Fruit fly (Drosophila melanogaster) whole organism, pupa: Measurements from ENCODE around the gene Zip71B.

ENCODE experiments used
- CG10348 ChIP-seq: fragments of 200-800 bp; sonication (Bioruptor generic); IDR thresholded peaks from 2 replicates; pipeline ENCODE4 v1.3.6; 2022; ENCODE audit warnings: missing biosample characterization, missing genetic modification characterization
- CG12605 ChIP-seq: fragments of 200-800 bp; sonication (Bioruptor generic); IDR thresholded peaks from 2 replicates; pipeline ENCODE4 v1.3.6; 2022; ENCODE audit warnings: missing biosample characterization, missing genetic modification characterization
- CG13204 ChIP-seq: fragments of 200-800 bp; sonication (Bioruptor generic); optimal IDR thresholded peaks from 2 replicates; lab custom pipeline; 2018; ENCODE audit warnings: missing biosample characterization, mild to moderate bottlenecking, missing genetic modification characterization, moderate library complexity
- CG14655 ChIP-seq: fragments of 200-800 bp; sonication (Bioruptor generic); optimal IDR thresholded peaks from 3 replicates; lab custom pipeline; 2017; ENCODE audit warnings: mild to moderate bottlenecking, missing biosample characterization, missing genetic modification reagents, missing genetic modification characterization
- CG15710 ChIP-seq: fragments of 200-800 bp; sonication (Bioruptor generic); optimal IDR thresholded peaks from 2 replicates; lab custom pipeline; 2018; ENCODE audit warnings: missing biosample characterization, mild to moderate bottlenecking, missing genetic modification characterization, moderate library complexity
- CG17806 ChIP-seq: fragments of 200-800 bp; sonication (Bioruptor generic); optimal IDR thresholded peaks from 2 replicates; lab custom pipeline; 2018; ENCODE audit warnings: missing biosample characterization, mild to moderate bottlenecking, missing genetic modification characterization, moderate library complexity
- CG32121 ChIP-seq: fragments of 200-800 bp; sonication (Bioruptor generic); IDR thresholded peaks from 2 replicates; pipeline ENCODE4 v1.3.6; 2022; ENCODE audit warnings: missing biosample characterization, missing genetic modification characterization
- CG34367 ChIP-seq: fragments of 200-800 bp; sonication (Bioruptor generic); optimal IDR thresholded peaks from 2 replicates; lab custom pipeline; 2018; ENCODE audit warnings: missing biosample characterization, mild to moderate bottlenecking, missing genetic modification characterization
- CG4496 ChIP-seq: fragments of 200-800 bp; sonication (Bioruptor generic); IDR thresholded peaks from 3 replicates; pipeline ENCODE4 v1.3.6; 2022; ENCODE audit warnings: missing biosample characterization, missing genetic modification characterization
- CG8159 ChIP-seq: fragments of 200-800 bp; sonication (Bioruptor generic); optimal IDR thresholded peaks from 3 replicates; lab custom pipeline; 2018; ENCODE audit warnings: missing biosample characterization, mild to moderate bottlenecking, missing genetic modification characterization, moderate library complexity
- CG8301 ChIP-seq: fragments of 200-800 bp; sonication (Bioruptor generic); optimal IDR thresholded peaks from 2 replicates; lab custom pipeline; 2018; ENCODE audit warnings: missing biosample characterization, mild to moderate bottlenecking, missing genetic modification characterization
- CG9948 ChIP-seq: fragments of 200-800 bp; sonication (Bioruptor generic); optimal IDR thresholded peaks from 2 replicates; lab custom pipeline; 2018; ENCODE audit warnings: missing biosample characterization, mild to moderate bottlenecking, missing genetic modification characterization, moderate library complexity
- D1 ChIP-seq: fragments of 200-800 bp; sonication (Bioruptor generic); optimal IDR thresholded peaks from 2 replicates; lab custom pipeline; 2018; ENCODE audit warnings: missing biosample characterization, mild to moderate bottlenecking, missing genetic modification characterization, moderate library complexity
- EcR ChIP-seq: fragments of 200-800 bp; sonication (Bioruptor generic); optimal IDR thresholded peaks from 3 replicates; lab custom pipeline; 2019; ENCODE audit warnings: missing biosample characterization, missing genetic modification characterization, mild to moderate bottlenecking, moderate library complexity, missing genetic modification reagents
- Ets98B ChIP-seq: fragments of 200-800 bp; sonication (Bioruptor generic); IDR thresholded peaks from 2 replicates; pipeline ENCODE4 v1.3.6; 2022; ENCODE audit warnings: missing biosample characterization, missing genetic modification characterization
- Pif1A ChIP-seq: fragments of 200-800 bp; sonication (Bioruptor generic); optimal IDR thresholded peaks from 3 replicates; lab custom pipeline; 2016; ENCODE audit warnings: missing biosample characterization, missing genetic modification characterization
- Pif1B ChIP-seq: fragments of 200-800 bp; sonication (Bioruptor generic); optimal IDR thresholded peaks from 3 replicates; lab custom pipeline; 2016; ENCODE audit warnings: missing biosample characterization, missing genetic modification characterization
- Snoo ChIP-seq: fragments of 200-800 bp; sonication (Bioruptor generic); optimal IDR thresholded peaks from 3 replicates; lab custom pipeline; 2017; ENCODE audit warnings: missing biosample characterization, mild to moderate bottlenecking, missing genetic modification characterization, inconsistent platforms
- fd96Ca ChIP-seq: fragments of 200-800 bp; sonication (Bioruptor generic); IDR thresholded peaks from 3 replicates; pipeline ENCODE4 v1.3.6; 2022; ENCODE audit warnings: missing biosample characterization, missing genetic modification characterization
- gl ChIP-seq: fragments of 200-800 bp; sonication (Bioruptor generic); optimal IDR thresholded peaks from 2 replicates; lab custom pipeline; 2018; ENCODE audit warnings: missing biosample characterization, mild to moderate bottlenecking, missing genetic modification characterization
- rn ChIP-seq: fragments of 200-800 bp; sonication (Bioruptor generic); IDR thresholded peaks from 2 replicates; pipeline ENCODE4 v1.3.6; 2022; ENCODE audit warnings: missing biosample characterization, missing genetic modification characterization

The Zip71B gene

dm6 chr3L:14992807-14993206 is 718 bp downstream of the Zip71B start:
- TF ChIP-seq CG13204 (GFP tag; lab: Kevin White, UChicago), result no peak
- no peak for TF ChIP-seq CG17806
- no peak for TF ChIP-seq CG15710
- no peak for TF ChIP-seq rn (GFP tag; lab: Robert Waterston, UW)
- no peak for TF ChIP-seq gl
- no peak for TF ChIP-seq CG12605 (GFP tag; lab: Robert Waterston, UW)
- TF ChIP-seq CG32121 (GFP tag; lab: Robert Waterston, UW), result no peak
- no peak for TF ChIP-seq fd96Ca (GFP tag; lab: Robert Waterston, UW)
- no peak for TF ChIP-seq CG10348
- no peak for TF ChIP-seq CG34367 (tag; lab: Kevin White, UChicago)
- no peak for TF ChIP-seq Pif1A
- no peak for TF ChIP-seq EcR (GFP tag; lab: Kevin White, UChicago)
- TF ChIP-seq D1 (tag; lab: Kevin White, UChicago), result no peak
- TF ChIP-seq CG8301, result no peak
- TF ChIP-seq Snoo, result no peak
- no peak for TF ChIP-seq CG9948 (tag; lab: Kevin White, UChicago)

- TF ChIP-seq gl (no peak), CG15710 (peak; percentile 0), rn (GFP tag; lab: Robert Waterston, UW) (peak; percentile 60; the same call in 1 of the 2 replicates), EcR (GFP tag; lab: Kevin White, UChicago) (peak; percentile 24), CG13204 (GFP tag; lab: Kevin White, UChicago) (no peak), CG4496 (peak; percentile 66; the same call in 1 of the 3 replicates), fd96Ca (GFP tag; lab: Robert Waterston, UW) (peak; percentile 23; the same call in 1 of the 3 replicates), CG9948 (tag; lab: Kevin White, UChicago) (no peak), CG8159 (tag; lab: Kevin White, UChicago) (peak; percentile 72), CG14655 (no peak), CG32121 (GFP tag; lab: Robert Waterston, UW) (peak; percentile 61)
These were observed 7.4 kb downstream of the Zip71B start, which contains the start of the genes mRpL39 and Prosbeta2 for dm6 chr3L:14999284-15000019. Gene mRpL39, minus strand, starts transcription at chr3L:14999666. Gene Prosbeta2, plus strand, starts transcription at chr3L:14999951.

dm6 chr3L:15005085-15005484 is 13.0 kb downstream of the Zip71B start:
- no peak for TF ChIP-seq EcR (GFP tag; lab: Kevin White, UChicago)
- peak; percentile 45 for TF ChIP-seq CG34367 (tag; lab: Kevin White, UChicago)
- TF ChIP-seq gl, result no peak
- peak; percentile 69 for TF ChIP-seq CG32121 (GFP tag; lab: Robert Waterston, UW)
- no peak for TF ChIP-seq CG13204 (GFP tag; lab: Kevin White, UChicago)
- peak; percentile 79 for TF ChIP-seq CG12605 (GFP tag; lab: Robert Waterston, UW)
- peak; percentile 62; the same call in 2 of the 3 replicates for TF ChIP-seq fd96Ca (GFP tag; lab: Robert Waterston, UW)
- TF ChIP-seq Pif1A, result peak; percentile 41
- peak; percentile 77; the same call in 2 of the 3 replicates for TF ChIP-seq CG4496
- TF ChIP-seq D1 (tag; lab: Kevin White, UChicago), result no peak
- TF ChIP-seq Pif1B (GFP tag; lab: Kevin White, UChicago), result no peak
- TF ChIP-seq CG17806, result peak; percentile 58
- TF ChIP-seq CG8301, result peak; percentile 54
- TF ChIP-seq CG15710, result peak; percentile 37
- no peak for TF ChIP-seq Snoo
- peak; percentile 61 for TF ChIP-seq CG9948 (tag; lab: Kevin White, UChicago)
- TF ChIP-seq CG14655, result no peak
- TF ChIP-seq Ets98B, result peak; percentile 79
- TF ChIP-seq rn (GFP tag; lab: Robert Waterston, UW), result 0 out of 2 replicates have a peak, but pooled peaks have one; percentile 40
- peak; percentile 61 for TF ChIP-seq CG8159 (tag; lab: Kevin White, UChicago)
- TF ChIP-seq CG10348, result no peak

- TF ChIP-seq rn (GFP tag; lab: Robert Waterston, UW), result no peak
- peak; percentile 49 for TF ChIP-seq Pif1A
- TF ChIP-seq D1 (tag; lab: Kevin White, UChicago), result peak; percentile 0
- no peak for TF ChIP-seq CG12605 (GFP tag; lab: Robert Waterston, UW)
- no peak for TF ChIP-seq Ets98B
- TF ChIP-seq CG13204 (GFP tag; lab: Kevin White, UChicago), result no peak
- no peak for TF ChIP-seq CG4496
- TF ChIP-seq CG14655, result peak; percentile 70
- TF ChIP-seq Pif1B (GFP tag; lab: Kevin White, UChicago), result peak; percentile 46
- TF ChIP-seq EcR (GFP tag; lab: Kevin White, UChicago), result no peak
- peak; percentile 65 for TF ChIP-seq CG15710
- TF ChIP-seq CG34367 (tag; lab: Kevin White, UChicago), result peak; percentile 47
- peak; percentile 59 for TF ChIP-seq CG17806
- peak; percentile 71 for TF ChIP-seq CG8159 (tag; lab: Kevin White, UChicago)
- no peak for TF ChIP-seq CG32121 (GFP tag; lab: Robert Waterston, UW)
- TF ChIP-seq CG9948 (tag; lab: Kevin White, UChicago), result peak; percentile 68
- TF ChIP-seq CG10348, result no peak
- TF ChIP-seq gl, result no peak
- TF ChIP-seq Snoo, result no peak
- TF ChIP-seq CG8301, result peak; percentile 57
- no peak for TF ChIP-seq fd96Ca (GFP tag; lab: Robert Waterston, UW)
These were observed 13.7 kb downstream of the Zip71B start for dm6 chr3L:15005774-15006173.

dm6 chr3L:15006825-15007224 is 14.7 kb downstream of the Zip71B start:
- TF ChIP-seq CG32121 (GFP tag; lab: Robert Waterston, UW) (peak; percentile 92), D1 (tag; lab: Kevin White, UChicago) (peak; percentile 63), CG10348 (0 out of 2 replicates have a peak, but pooled peaks have one; percentile 34), CG9948 (tag; lab: Kevin White, UChicago) (peak; percentile 69), Pif1B (GFP tag; lab: Kevin White, UChicago) (peak; percentile 83), CG4496 (peak; percentile 95), CG8159 (tag; lab: Kevin White, UChicago) (peak; percentile 77), Snoo (peak; percentile 53), Ets98B (peak; percentile 91), EcR (GFP tag; lab: Kevin White, UChicago) (no peak), rn (GFP tag; lab: Robert Waterston, UW) (peak; percentile 71), CG15710 (peak; percentile 81), fd96Ca (GFP tag; lab: Robert Waterston, UW) (0 out of 3 replicates have a peak, but pooled peaks have one; percentile 48), Pif1A (peak; percentile 86), CG14655 (peak; percentile 83), CG13204 (GFP tag; lab: Kevin White, UChicago) (no peak), CG34367 (tag; lab: Kevin White, UChicago) (peak; percentile 62), CG17806 (peak; percentile 81), CG12605 (GFP tag; lab: Robert Waterston, UW) (peak; percentile 91), CG8301 (peak; percentile 85), gl (peak; percentile 44)
